Worm (Caenorhabditis elegans) whole organism, L2 larva: ENCODE results near the gene C54F6.15.

ENCODE experiments used
- C34F6.9 ChIP-seq: fragments of 150-350 bp; optimal IDR thresholded peaks from 2 replicates; lab custom pipeline; 2014; ENCODE audit warnings: missing biosample characterization, missing genetic modification characterization
- F13H6.1 ChIP-seq: sonication (generic microtip); optimal IDR thresholded peaks from 2 replicates; lab custom pipeline; 2016; ENCODE audit warnings: missing genetic modification characterization, missing compliant biosample characterization
- R02D3.7 ChIP-seq: fragments of 150-350 bp; optimal IDR thresholded peaks from 2 replicates; lab custom pipeline; 2014; ENCODE audit warnings: missing biosample characterization, missing genetic modification characterization
- Y55F3AM.14 ChIP-seq: fragments of 200-800 bp; sonication (Bioruptor generic); optimal IDR thresholded peaks from 2 replicates; lab custom pipeline; 2018; ENCODE audit warnings: mild to moderate bottlenecking, missing genetic modification characterization, missing compliant biosample characterization
- alr-1 ChIP-seq: fragments of 150-350 bp; optimal IDR thresholded peaks from 2 replicates; lab custom pipeline; 2014; ENCODE audit warnings: missing biosample characterization, missing genetic modification characterization
- aly-2 ChIP-seq: fragments of 150-350 bp; optimal IDR thresholded peaks from 2 replicates; lab custom pipeline; 2014; ENCODE audit warnings: missing biosample characterization, missing genetic modification characterization
- blmp-1 ChIP-seq: sonication (generic microtip); optimal IDR thresholded peaks from 2 replicates; lab custom pipeline; 2017; ENCODE audit warnings: missing genetic modification characterization, mild to moderate bottlenecking, missing compliant biosample characterization, antibody characterized with exemption, moderate library complexity; ENCODE audit not compliant: insufficient read depth
- ceh-16 ChIP-seq: fragments of 150-350 bp; optimal IDR thresholded peaks from 2 replicates; lab custom pipeline; 2014; ENCODE audit warnings: missing biosample characterization, missing genetic modification characterization
- ceh-82 ChIP-seq: fragments of 150-350 bp; optimal IDR thresholded peaks from 2 replicates; lab custom pipeline; 2014; ENCODE audit warnings: missing biosample characterization, missing genetic modification characterization
- crh-2 ChIP-seq: sonication (generic microtip); optimal IDR thresholded peaks from 2 replicates; lab custom pipeline; 2017; ENCODE audit warnings: missing biosample characterization, missing genetic modification characterization
- egl-27 ChIP-seq: sonication (generic microtip); optimal IDR thresholded peaks from 3 replicates; lab custom pipeline; 2017; ENCODE audit warnings: missing biosample characterization, missing genetic modification reagents, missing genetic modification characterization
- elt-1 ChIP-seq: fragments of 150-350 bp; optimal IDR thresholded peaks from 2 replicates; lab custom pipeline; 2014; ENCODE audit warnings: missing biosample characterization, missing genetic modification characterization
- elt-3 ChIP-seq: sonication (generic microtip); optimal IDR thresholded peaks from 2 replicates; lab custom pipeline; 2017; ENCODE audit warnings: missing biosample characterization, missing genetic modification characterization
- gmeb-1 ChIP-seq: fragments of 150-350 bp; optimal IDR thresholded peaks from 2 replicates; lab custom pipeline; 2014; ENCODE audit warnings: missing biosample characterization, missing genetic modification characterization
- lin-11 ChIP-seq: fragments of 150-350 bp; sonication (generic microtip); optimal IDR thresholded peaks from 2 replicates; lab custom pipeline; 2014; ENCODE audit warnings: missing biosample characterization, missing genetic modification characterization, inconsistent platforms, mixed read lengths
- lin-39 ChIP-seq: fragments of 150-350 bp; optimal IDR thresholded peaks from 2 replicates; lab custom pipeline; 2014; ENCODE audit warnings: missing biosample characterization, missing genetic modification reagents, missing genetic modification characterization
- lsy-2 ChIP-seq, 2 experiments: fragments of 150-350 bp in 1 of 2; sonication (generic microtip) in 1 of 2; optimal IDR thresholded peaks; 2 replicates each; lab custom pipeline; 2014 to 2017; ENCODE audit warnings: missing biosample characterization in 2 of 2, missing genetic modification characterization in 2 of 2
- mab-5 ChIP-seq: fragments of 150-350 bp; optimal IDR thresholded peaks from 2 replicates; lab custom pipeline; 2014; ENCODE audit warnings: missing biosample characterization, missing genetic modification characterization
- nhr-10 ChIP-seq: sonication (generic microtip); optimal IDR thresholded peaks from 2 replicates; lab custom pipeline; 2017; ENCODE audit warnings: missing biosample characterization, missing genetic modification characterization
- nhr-11 ChIP-seq: fragments of 150-350 bp; optimal IDR thresholded peaks from 2 replicates; lab custom pipeline; 2014; ENCODE audit warnings: missing biosample characterization, missing genetic modification characterization
- nhr-129 ChIP-seq: fragments of 150-350 bp; optimal IDR thresholded peaks from 2 replicates; lab custom pipeline; 2014; ENCODE audit warnings: missing biosample characterization, missing genetic modification characterization
- nhr-21 ChIP-seq: fragments of 150-350 bp; optimal IDR thresholded peaks from 2 replicates; lab custom pipeline; 2014; ENCODE audit warnings: missing biosample characterization, missing genetic modification characterization
- nhr-23 ChIP-seq: fragments of 150-350 bp; optimal IDR thresholded peaks from 2 replicates; lab custom pipeline; 2014; ENCODE audit warnings: missing biosample characterization, missing genetic modification reagents, missing genetic modification characterization
- nhr-237 ChIP-seq: fragments of 150-350 bp; optimal IDR thresholded peaks from 2 replicates; lab custom pipeline; 2014; ENCODE audit warnings: missing biosample characterization, missing genetic modification characterization
- nhr-25 ChIP-seq: fragments of 150-350 bp; sonication (generic microtip); optimal IDR thresholded peaks from 3 replicates; lab custom pipeline; 2014; ENCODE audit warnings: missing biosample characterization, missing genetic modification characterization
- nhr-77 ChIP-seq: fragments of 150-350 bp; optimal IDR thresholded peaks from 2 replicates; lab custom pipeline; 2014; ENCODE audit warnings: missing biosample characterization, missing genetic modification characterization
- peb-1 ChIP-seq: fragments of 150-350 bp; optimal IDR thresholded peaks from 2 replicates; lab custom pipeline; 2014; ENCODE audit warnings: missing biosample characterization, missing genetic modification characterization
- sem-4 ChIP-seq: fragments of 150-350 bp; optimal IDR thresholded peaks from 2 replicates; lab custom pipeline; 2014; ENCODE audit warnings: missing biosample characterization, missing genetic modification reagents, missing genetic modification characterization
- skn-1 ChIP-seq: sonication (generic microtip); optimal IDR thresholded peaks from 2 replicates; lab custom pipeline; 2017; ENCODE audit warnings: missing biosample characterization, missing genetic modification characterization
- sma-3 ChIP-seq: sonication (generic microtip); optimal IDR thresholded peaks from 2 replicates; lab custom pipeline; 2016; ENCODE audit warnings: missing genetic modification reagents, missing genetic modification characterization, missing compliant biosample characterization
- snpc-4 ChIP-seq: fragments of 150-350 bp; optimal IDR thresholded peaks from 2 replicates; lab custom pipeline; 2014; ENCODE audit warnings: missing biosample characterization, missing genetic modification characterization
- unc-39 ChIP-seq: fragments of 150-350 bp; optimal IDR thresholded peaks from 2 replicates; lab custom pipeline; 2014; ENCODE audit warnings: missing biosample characterization, missing genetic modification characterization
- unc-62 ChIP-seq: fragments of 150-350 bp; optimal IDR thresholded peaks from 2 replicates; lab custom pipeline; 2014; ENCODE audit warnings: missing biosample characterization, missing genetic modification reagents, missing genetic modification characterization
- zag-1 ChIP-seq: fragments of 150-350 bp; optimal IDR thresholded peaks from 2 replicates; lab custom pipeline; 2014; ENCODE audit warnings: missing biosample characterization, missing genetic modification characterization
- ztf-1 ChIP-seq: fragments of 200-800 bp; sonication (Bioruptor generic); conservative IDR thresholded peaks from 2 replicates; pipeline ENCODE4 v1.3.6; 2022; ENCODE audit warnings: missing genetic modification characterization, missing compliant biosample characterization
- ztf-4 ChIP-seq: fragments of 150-350 bp; optimal IDR thresholded peaks from 2 replicates; lab custom pipeline; 2014; ENCODE audit warnings: missing biosample characterization, missing genetic modification characterization

C54F6.15 gene

ce11 chrV:7522279-7522678, at the start of gene C54F6.15:
Gene C54F6.15, minus strand, starts transcription at chrV:7522379.
- TF ChIP-seq nhr-10 (no peak), unc-62 (GFP tag; lab: Kevin White, UChicago) (no peak), nhr-25 (tag; lab: Kevin White, UChicago) (no peak), nhr-11 (tag; lab: Kevin White, UChicago) (no peak), lsy-2 (tag; optimal IDR thresholded peaks at IDR 0.05; lab: Kevin White, UChicago) (no peak), lin-11 (tag; lab: Kevin White, UChicago) (no peak), nhr-23 (tag; lab: Kevin White, UChicago) (no peak), snpc-4 (no peak), alr-1 (tag; lab: Kevin White, UChicago) (no peak), nhr-237 (tag; lab: Kevin White, UChicago) (no peak), elt-3 (tag; lab: Kevin White, UChicago) (no peak), unc-39 (tag; lab: Kevin White, UChicago) (no peak), skn-1 (tag; lab: Kevin White, UChicago) (no peak), egl-27 (tag; lab: Kevin White, UChicago) (no peak), gmeb-1 (tag; lab: Kevin White, UChicago) (no peak), ztf-4 (tag; lab: Kevin White, UChicago) (no peak)
- TF ChIP-seq, all 48 proteins: peak for 0

ce11 chrV:7570955-7571354, 48.8 kb upstream of the C54F6.15 start, which contains the start of gene F19F10.14:
Gene F19F10.14, minus strand, starts transcription at chrV:7571055.
- TF ChIP-seq unc-62 (GFP tag; lab: Kevin White, UChicago): no peak
- no peak for TF ChIP-seq ceh-16 (tag; lab: Kevin White, UChicago)
- TF ChIP-seq lin-11 (tag; lab: Kevin White, UChicago): no peak
- TF ChIP-seq elt-3 (tag; lab: Kevin White, UChicago): no peak
- no peak for TF ChIP-seq crh-2
- no peak for TF ChIP-seq nhr-129 (tag; lab: Kevin White, UChicago)
- no peak for TF ChIP-seq egl-27 (tag; lab: Kevin White, UChicago)
- TF ChIP-seq nhr-77: no peak
- TF ChIP-seq R02D3.7 (tag; lab: Kevin White, UChicago): no peak
- TF ChIP-seq ztf-4 (tag; lab: Kevin White, UChicago): no peak
- TF ChIP-seq ztf-1 (GFP tag; lab: Robert Waterston, UW): no peak
- TF ChIP-seq zag-1 (tag; lab: Kevin White, UChicago): no peak
- TF ChIP-seq elt-1 (tag; lab: Kevin White, UChicago): no peak
- no peak for TF ChIP-seq sma-3 (GFP tag; lab: Kevin White, UChicago)

- TF ChIP-seq unc-62 (GFP tag; lab: Kevin White, UChicago) (no peak), mab-5 (tag; lab: Kevin White, UChicago) (no peak), zag-1 (tag; lab: Kevin White, UChicago) (no peak), aly-2 (tag; lab: Kevin White, UChicago) (no peak), sem-4 (tag; lab: Kevin White, UChicago) (no peak), nhr-25 (tag; lab: Kevin White, UChicago) (no peak), blmp-1 (no peak), ceh-82 (tag; lab: Kevin White, UChicago) (no peak)
Observed at ce11 chrV:7570290-7570689, 48.1 kb upstream of the C54F6.15 start, which contains the start of gene clec-212. Gene clec-212, minus strand, starts transcription at chrV:7570390.

ce11 chrV:7562947-7563346, 40.8 kb upstream of the C54F6.15 start, which contains the start of gene F19F10.1:
Gene F19F10.1, plus strand, starts transcription at chrV:7563247.
- TF ChIP-seq Y55F3AM.14: no peak
- TF ChIP-seq F13H6.1 (tag; lab: Kevin White, UChicago): no peak
- no peak for TF ChIP-seq blmp-1
- TF ChIP-seq nhr-237 (tag; lab: Kevin White, UChicago): no peak
- TF ChIP-seq unc-39 (tag; lab: Kevin White, UChicago): no peak
- no peak for TF ChIP-seq sma-3 (GFP tag; lab: Kevin White, UChicago)

- no peak for TF ChIP-seq peb-1 (tag; lab: Kevin White, UChicago)
- TF ChIP-seq sma-3 (GFP tag; lab: Kevin White, UChicago): no peak
- TF ChIP-seq C34F6.9 (tag; lab: Kevin White, UChicago): no peak
- no peak for TF ChIP-seq lin-39 (tag; lab: Kevin White, UChicago)
- no peak for TF ChIP-seq aly-2 (tag; lab: Kevin White, UChicago)
- TF ChIP-seq mab-5 (tag; lab: Kevin White, UChicago): no peak
- TF ChIP-seq nhr-25 (tag; lab: Kevin White, UChicago): no peak
- TF ChIP-seq nhr-129 (tag; lab: Kevin White, UChicago): no peak
- TF ChIP-seq skn-1 (tag; lab: Kevin White, UChicago): no peak
- no peak for TF ChIP-seq nhr-237 (tag; lab: Kevin White, UChicago)
- TF ChIP-seq nhr-21 (tag; lab: Kevin White, UChicago): no peak
- TF ChIP-seq unc-62 (GFP tag; lab: Kevin White, UChicago): no peak
- no peak for TF ChIP-seq egl-27 (tag; lab: Kevin White, UChicago)
- no peak for TF ChIP-seq zag-1 (tag; lab: Kevin White, UChicago)
Observed at ce11 chrV:7558693-7559092, 36.5 kb upstream of the C54F6.15 start, which contains the start of gene ets-7. Gene ets-7, minus strand, starts transcription at chrV:7558793.
